Fruit fly (Drosophila melanogaster) whole organism, embryonic: ENCODE measurements around the gene CG6094.

ENCODE experiments used
- B-H2 ChIP-seq: fragments of 200-800 bp; sonication (Bioruptor generic); optimal IDR thresholded peaks from 2 replicates; lab custom pipeline; 2018; ENCODE audit warnings: missing biosample characterization, mild to moderate bottlenecking, missing genetic modification characterization
- Bdp1 ChIP-seq: fragments of 200-800 bp; sonication (Bioruptor generic); optimal IDR thresholded peaks from 3 replicates; lab custom pipeline; 2016; ENCODE audit warnings: missing biosample characterization, missing genetic modification characterization
- CG14965 ChIP-seq: fragments of 200-800 bp; sonication (Bioruptor generic); optimal IDR thresholded peaks from 2 replicates; lab custom pipeline; 2016; ENCODE audit warnings: missing biosample characterization, missing genetic modification characterization, borderline replicate concordance
- CG15514 ChIP-seq: fragments of 200-800 bp; sonication (Bioruptor generic); optimal IDR thresholded peaks from 3 replicates; lab custom pipeline; 2017; ENCODE audit warnings: missing biosample characterization, missing genetic modification characterization, mild to moderate bottlenecking, moderate library complexity, missing genetic modification reagents
- CG17568 ChIP-seq: fragments of 200-800 bp; sonication (Bioruptor generic); optimal IDR thresholded peaks from 2 replicates; lab custom pipeline; 2018; ENCODE audit warnings: missing biosample characterization, mild to moderate bottlenecking, missing genetic modification characterization, moderate library complexity
- CG17802 ChIP-seq: fragments of 200-800 bp; sonication (Bioruptor generic); optimal IDR thresholded peaks from 2 replicates; lab custom pipeline; 2018; ENCODE audit warnings: missing biosample characterization, mild to moderate bottlenecking, missing genetic modification characterization, moderate library complexity
- CG18764 ChIP-seq: fragments of 200-800 bp; sonication (Bioruptor generic); optimal IDR thresholded peaks from 3 replicates; lab custom pipeline; 2016; ENCODE audit warnings: missing biosample characterization, missing genetic modification characterization
- CG2889 ChIP-seq: fragments of 200-800 bp; sonication (Bioruptor generic); IDR thresholded peaks from 3 replicates; pipeline ENCODE4 v1.3.6; 2022; ENCODE audit warnings: missing biosample characterization, missing genetic modification characterization
- CG30020 ChIP-seq: fragments of 200-800 bp; optimal IDR thresholded peaks from 2 replicates; lab custom pipeline; 2019; ENCODE audit warnings: missing biosample characterization, mild to moderate bottlenecking, missing genetic modification characterization, moderate library complexity
- CG3726 ChIP-seq: fragments of 200-800 bp; sonication (Bioruptor generic); IDR thresholded peaks from 3 replicates; pipeline ENCODE4, ENCODE4 v1.3.6; 2022; ENCODE audit warnings: missing biosample characterization, missing genetic modification characterization
- CG4707 ChIP-seq: fragments of 200-800 bp; sonication (Bioruptor generic); optimal IDR thresholded peaks from 2 replicates; lab custom pipeline; 2018; ENCODE audit warnings: missing biosample characterization, mild to moderate bottlenecking, missing genetic modification characterization, moderate library complexity
- CG6272 ChIP-seq: fragments of 200-800 bp; sonication (Bioruptor generic); IDR thresholded peaks from 2 replicates; pipeline ENCODE4 v1.3.6; 2022; ENCODE audit warnings: missing biosample characterization, missing genetic modification characterization
- CG6791 ChIP-seq: fragments of 200-800 bp; sonication (Bioruptor generic); IDR thresholded peaks from 3 replicates; pipeline ENCODE4 v1.3.6; 2022; ENCODE audit warnings: missing biosample characterization, missing genetic modification characterization; ENCODE audit not compliant: partially characterized antibody
- CG7556 ChIP-seq: fragments of 200-800 bp; sonication (Bioruptor generic); optimal IDR thresholded peaks from 2 replicates; lab custom pipeline; 2017; ENCODE audit warnings: missing biosample characterization, mild to moderate bottlenecking, missing genetic modification characterization
- CG7786 ChIP-seq: fragments of 200-800 bp; sonication (Bioruptor generic); optimal IDR thresholded peaks from 2 replicates; lab custom pipeline; 2016; ENCODE audit warnings: missing biosample characterization, missing genetic modification characterization
- CG8388 ChIP-seq: fragments of 200-800 bp; sonication (Bioruptor generic); optimal IDR thresholded peaks from 2 replicates; lab custom pipeline; 2019; ENCODE audit warnings: missing biosample characterization, mild to moderate bottlenecking, missing genetic modification characterization, moderate library complexity
- CG9437 ChIP-seq: fragments of 200-800 bp; sonication (Bioruptor generic); optimal IDR thresholded peaks from 2 replicates; lab custom pipeline; 2018; ENCODE audit warnings: missing biosample characterization, mild to moderate bottlenecking, missing genetic modification characterization
- CG9609 ChIP-seq: fragments of 200-800 bp; sonication (Bioruptor generic); optimal IDR thresholded peaks from 3 replicates; lab custom pipeline; 2016; ENCODE audit warnings: missing biosample characterization, missing genetic modification characterization
- CTCF ChIP-seq: fragments of 200-800 bp; sonication (Bioruptor generic); optimal IDR thresholded peaks from 2 replicates; lab custom pipeline; 2017; ENCODE audit warnings: missing biosample characterization, mild to moderate bottlenecking, missing genetic modification characterization, moderate library complexity
- Ets65A ChIP-seq: fragments of 200-800 bp; sonication (Bioruptor generic); peaks from one replicate; lab custom pipeline; 2016; ENCODE audit warnings: missing biosample characterization, missing genetic modification characterization
- Fer2 ChIP-seq: fragments of 200-800 bp; sonication (Bioruptor generic); optimal IDR thresholded peaks from 2 replicates; lab custom pipeline; 2018; ENCODE audit warnings: missing biosample characterization, mild to moderate bottlenecking, missing genetic modification characterization, moderate library complexity
- H15 ChIP-seq: fragments of 200-800 bp; sonication (Bioruptor generic); IDR thresholded peaks from 3 replicates; pipeline ENCODE4 v1.3.6; 2022; ENCODE audit warnings: missing biosample characterization, missing genetic modification characterization
- Lpt ChIP-seq: fragments of >200 bp; optimal IDR thresholded peaks from 2 replicates; lab custom pipeline; 2018; ENCODE audit warnings: missing biosample characterization, missing genetic modification characterization
- MBD-R2 ChIP-seq: fragments of 200-800 bp; sonication (Bioruptor generic); IDR thresholded peaks from 2 replicates; pipeline ENCODE4 v1.3.6; 2022; ENCODE audit warnings: missing biosample characterization, missing genetic modification characterization
- MESR4 ChIP-seq: fragments of 200-800 bp; sonication (Bioruptor generic); optimal IDR thresholded peaks from 2 replicates; lab custom pipeline; 2018; ENCODE audit warnings: missing biosample characterization, mild to moderate bottlenecking, missing genetic modification characterization, moderate library complexity
- Myb ChIP-seq: fragments of 200-800 bp; sonication (Bioruptor generic); optimal IDR thresholded peaks from 2 replicates; lab custom pipeline; 2016; ENCODE audit warnings: missing biosample characterization, missing genetic modification characterization
- Pdp1 ChIP-seq, 2 experiments: fragments of 200-800 bp; sonication (Bioruptor generic); optimal IDR thresholded peaks; 3 replicates each; lab custom pipeline; 2016; ENCODE audit warnings: missing biosample characterization in 2 of 2, missing genetic modification characterization in 2 of 2, mild to moderate bottlenecking in 1 of 2, moderate library complexity in 1 of 2
- amos ChIP-seq: fragments of 200-800 bp; sonication (Bioruptor generic); IDR thresholded peaks from 2 replicates; pipeline ENCODE4 v1.3.6; 2022; ENCODE audit warnings: missing biosample characterization, missing genetic modification characterization; ENCODE audit not compliant: partially characterized antibody
- ara ChIP-seq: fragments of 200-800 bp; sonication (Bioruptor generic); IDR thresholded peaks from 2 replicates; pipeline ENCODE4 v1.3.6; 2022; ENCODE audit warnings: missing biosample characterization, missing genetic modification characterization
- chm ChIP-seq: fragments of 200-800 bp; sonication (Bioruptor generic); IDR thresholded peaks from 2 replicates; pipeline ENCODE4 v1.3.6; 2022; ENCODE audit warnings: missing biosample characterization, missing genetic modification characterization
- corto ChIP-seq: fragments of 200-800 bp; sonication (Bioruptor generic); optimal IDR thresholded peaks from 2 replicates; lab custom pipeline; 2016; ENCODE audit warnings: missing biosample characterization, mild to moderate bottlenecking, missing genetic modification characterization, moderate library complexity
- da ChIP-seq: fragments of 200-800 bp; sonication (Bioruptor generic); optimal IDR thresholded peaks from 2 replicates; lab custom pipeline; 2016; ENCODE audit warnings: missing biosample characterization, missing genetic modification characterization
- esg ChIP-seq: fragments of 200-800 bp; sonication (Bioruptor generic); conservative IDR thresholded peaks from 2 replicates; pipeline ENCODE4 v1.3.6; 2022; ENCODE audit warnings: missing biosample characterization, missing genetic modification characterization
- gfzf ChIP-seq: fragments of 200-800 bp; sonication (Bioruptor generic); optimal IDR thresholded peaks from 2 replicates; lab custom pipeline; 2016; ENCODE audit warnings: missing biosample characterization, mild to moderate bottlenecking, missing genetic modification characterization, moderate library complexity
- gro ChIP-seq: fragments of 200-800 bp; sonication (Bioruptor generic); optimal IDR thresholded peaks from 2 replicates; lab custom pipeline; 2016; ENCODE audit warnings: missing biosample characterization, missing genetic modification characterization
- gsb ChIP-seq: fragments of 200-800 bp; sonication (Bioruptor generic); IDR thresholded peaks from 2 replicates; pipeline ENCODE4 v1.3.6; 2022; ENCODE audit warnings: missing biosample characterization, missing genetic modification characterization
- ham ChIP-seq: fragments of 200-800 bp; sonication (Bioruptor generic); IDR thresholded peaks from 2 replicates; pipeline ENCODE4 v1.3.6; 2022; ENCODE audit warnings: missing biosample characterization, missing genetic modification characterization
- hb ChIP-seq: fragments of 200-800 bp; sonication (Bioruptor generic); IDR thresholded peaks from 3 replicates; pipeline ENCODE4 v1.3.6; 2022; ENCODE audit warnings: missing biosample characterization, missing genetic modification characterization; ENCODE audit not compliant: partially characterized antibody
- hkb ChIP-seq, 2 experiments: fragments of 200-800 bp in 1 of 2; fragments of >200 bp in 1 of 2; sonication (Bioruptor generic) in 1 of 2; IDR thresholded peaks in 1 of 2; optimal IDR thresholded peaks in 1 of 2; 2 replicates each; pipeline versions ENCODE4 v1.3.6 to Lab custom; 2017 to 2022; ENCODE audit warnings: missing biosample characterization in 1 of 2, missing genetic modification characterization in 1 of 2
- lmd ChIP-seq: fragments of 200-800 bp; sonication (Bioruptor generic); IDR thresholded peaks from 2 replicates; pipeline ENCODE4 v1.3.6; 2022; ENCODE audit warnings: missing biosample characterization, missing genetic modification characterization
- luna ChIP-seq: fragments of 200-800 bp; sonication (Bioruptor generic); optimal IDR thresholded peaks from 2 replicates; lab custom pipeline; 2016; ENCODE audit warnings: missing biosample characterization, missing genetic modification characterization
- pho ChIP-seq: fragments of 200-800 bp; sonication (Bioruptor generic); optimal IDR thresholded peaks from 2 replicates; lab custom pipeline; 2016; ENCODE audit warnings: missing biosample characterization, missing genetic modification characterization
- pum ChIP-seq: fragments of 200-800 bp; sonication (Bioruptor generic); optimal IDR thresholded peaks from 2 replicates; lab custom pipeline; 2016; ENCODE audit warnings: missing biosample characterization, missing genetic modification characterization
- run ChIP-seq: fragments of 200-800 bp; sonication (Bioruptor generic); optimal IDR thresholded peaks from 3 replicates; lab custom pipeline; 2018; ENCODE audit warnings: missing biosample characterization, mild to moderate bottlenecking, missing genetic modification characterization
- sr ChIP-seq: fragments of 200-800 bp; sonication (Bioruptor generic); IDR thresholded peaks from 3 replicates; pipeline ENCODE4 v1.3.6; 2022; ENCODE audit warnings: missing biosample characterization, missing genetic modification characterization
- stwl ChIP-seq: fragments of 200-800 bp; sonication (Bioruptor generic); optimal IDR thresholded peaks from 3 replicates; lab custom pipeline; 2018; ENCODE audit warnings: missing biosample characterization, mild to moderate bottlenecking, missing genetic modification characterization, moderate library complexity
- tgo ChIP-seq: fragments of 200-800 bp; sonication (Bioruptor generic); IDR thresholded peaks from 3 replicates; pipeline ENCODE4 v1.3.6; 2022; ENCODE audit warnings: missing biosample characterization, missing genetic modification characterization
- tll ChIP-seq, 2 experiments: fragments of 200-800 bp in 1 of 2; fragments of >200 bp in 1 of 2; sonication (Bioruptor generic) in 1 of 2; optimal IDR thresholded peaks; 2 replicates each; lab custom pipeline; 2017 to 2019; ENCODE audit warnings: missing biosample characterization in 2 of 2, missing genetic modification characterization in 2 of 2, mild to moderate bottlenecking in 1 of 2, moderate library complexity in 1 of 2
- trem ChIP-seq: fragments of 200-800 bp; optimal IDR thresholded peaks from 3 replicates; lab custom pipeline; 2019; ENCODE audit warnings: missing biosample characterization, mild to moderate bottlenecking, missing genetic modification characterization, moderate library complexity
- wor ChIP-seq: fragments of 200-800 bp; sonication (Bioruptor generic); IDR thresholded peaks from 2 replicates; pipeline ENCODE4 v1.3.6; 2022; ENCODE audit warnings: missing biosample characterization, missing genetic modification characterization
- zf30C ChIP-seq: fragments of 200-800 bp; sonication (Bioruptor generic); optimal IDR thresholded peaks from 3 replicates; lab custom pipeline; 2018; ENCODE audit warnings: missing biosample characterization, mild to moderate bottlenecking, missing genetic modification characterization

The CG6094 gene

DNA sequence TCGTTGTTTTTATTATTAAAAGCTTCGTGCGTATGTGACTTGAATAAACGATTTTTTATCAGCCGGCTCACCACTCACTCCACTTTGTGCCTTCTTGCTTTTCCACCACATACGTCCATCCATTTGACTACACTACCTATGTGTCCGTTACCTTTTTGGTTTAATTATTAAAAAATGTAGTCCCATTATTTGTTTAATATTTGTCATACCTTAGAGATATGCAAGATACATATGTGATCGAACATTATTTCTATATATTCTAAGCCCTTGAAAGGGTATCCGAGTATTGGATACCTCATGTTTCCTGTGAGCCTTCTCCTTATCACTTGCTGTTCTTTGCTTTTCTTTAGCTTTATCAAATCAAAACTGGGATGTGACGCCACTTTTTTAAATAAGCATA, 12.3 kb downstream of the CG6094 start (continued):
- TF ChIP-seq MBD-R2 (GFP tag; lab: Robert Waterston, UW) (peak; percentile 30; the same call in 1 of the 2 replicates), ara (GFP tag; lab: Robert Waterston, UW) (peak; percentile 51; the same call in 1 of the 2 replicates), CG7556 (GFP tag; lab: Kevin White, UChicago) (peak; percentile 72), Pdp1 (GFP tag; optimal IDR thresholded peaks at IDR 0.05; lab: Kevin White, UChicago) (peak; percentile 21 to 37), tgo (GFP tag; lab: Robert Waterston, UW) (peak; percentile 78; the same call in 2 of the 3 replicates), run (tag; lab: Kevin White, UChicago) (no peak), gro (peak; percentile 59), CG30020 (tag; lab: Kevin White, UChicago) (no peak), gfzf (GFP tag; lab: Kevin White, UChicago) (no peak), CG14965 (no peak), trem (tag; lab: Kevin White, UChicago) (no peak), ham (GFP tag; lab: Robert Waterston, UW) (no peak), Myb (GFP tag; lab: Kevin White, UChicago) (peak; percentile 37), pum (peak; percentile 9), Bdp1 (GFP tag; lab: Kevin White, UChicago) (no peak), CG15514 (GFP tag; lab: Kevin White, UChicago) (peak; percentile 54), Ets65A (GFP tag; lab: Kevin White, UChicago) (peak; percentile 68), hkb (optimal IDR thresholded peaks at IDR 0.05; lab: Kevin White, UChicago) (no peak), hkb (GFP tag; IDR thresholded peaks at IDR 0.05; lab: Robert Waterston, UW) (peak; percentile 73), chm (no peak), CG6272 (GFP tag; lab: Robert Waterston, UW) (0 out of 2 replicates have a peak, but pooled peaks have one; percentile 32), CG7786 (peak; percentile 10), CG18764 (GFP tag; lab: Kevin White, UChicago) (peak; percentile 2), stwl (tag; lab: Kevin White, UChicago) (no peak), sr (GFP tag; lab: Robert Waterston, UW) (no peak), da (GFP tag; lab: Kevin White, UChicago) (no peak), CG9437 (no peak), esg (GFP tag; lab: Robert Waterston, UW) (peak; percentile 71), CTCF (no peak), pho (GFP tag; lab: Kevin White, UChicago) (peak; percentile 31), lmd (GFP tag; lab: Robert Waterston, UW) (peak; percentile 63), CG3726 (GFP tag; lab: Robert Waterston, UW) (no peak), CG4707 (GFP tag; lab: Kevin White, UChicago) (no peak), CG17568 (GFP tag; lab: Kevin White, UChicago) (peak; percentile 36), B-H2 (GFP tag; lab: Kevin White, UChicago) (no peak), Fer2 (peak; percentile 35), tll (GFP tag; optimal IDR thresholded peaks at IDR 0.05; lab: Kevin White, UChicago) (no peak), gsb (GFP tag; lab: Robert Waterston, UW) (peak; percentile 55), amos (GFP tag; lab: Robert Waterston, UW) (no peak), CG17802 (tag; lab: Kevin White, UChicago) (no peak), CG8388 (GFP tag; lab: Kevin White, UChicago) (peak; percentile 46), wor (GFP tag; lab: Robert Waterston, UW) (no peak), CG9609 (GFP tag; lab: Kevin White, UChicago) (peak; percentile 4), Lpt (no peak), corto (GFP tag; lab: Kevin White, UChicago) (peak; percentile 54), luna (GFP tag; lab: Kevin White, UChicago) (no peak), CG6791 (GFP tag; lab: Robert Waterston, UW) (no peak), zf30C (GFP tag; lab: Kevin White, UChicago) (no peak), H15 (GFP tag; lab: Robert Waterston, UW) (peak; percentile 69; the same call in 1 of the 3 replicates), hb (GFP tag; lab: Robert Waterston, UW) (no peak), MESR4 (GFP tag; lab: Kevin White, UChicago) (no peak), CG2889 (GFP tag; lab: Robert Waterston, UW) (peak; percentile 43; the same call in 1 of the 3 replicates)
